Fruit fly (Drosophila melanogaster): ENCODE results near the gene Jig.

Gene Jig

DNA sequence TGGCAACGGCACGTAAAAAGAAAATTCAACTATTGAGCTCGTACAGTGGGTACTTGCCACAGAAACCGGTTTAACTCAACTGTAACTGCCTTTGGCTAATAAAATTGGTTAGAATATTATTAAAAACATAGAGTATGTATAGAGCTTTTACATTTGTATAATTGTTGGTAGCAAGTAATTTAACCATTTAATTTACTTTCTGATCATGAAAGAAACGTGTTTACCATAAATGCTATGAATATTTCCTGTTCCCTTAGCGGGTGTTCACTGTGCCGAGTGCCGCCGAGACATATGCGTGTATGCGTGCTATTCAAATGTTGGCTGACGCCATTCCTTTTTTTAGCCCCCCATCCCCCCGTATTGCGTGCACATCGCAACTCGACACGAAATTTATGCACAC is 12.0 kb upstream of the Jig start (continued):
- TF ChIP-seq dpn (GFP tag; optimal IDR thresholded peaks at IDR 0.05) (no peak), usp (GFP tag; optimal IDR thresholded peaks at IDR 0.05) (no peak), CG14710 (tag; optimal IDR thresholded peaks at IDR 0.05) (no peak), CG2199 (GFP tag; IDR thresholded peaks at IDR 0.05) (no peak), Abd-B (GFP tag; optimal IDR thresholded peaks at IDR 0.05) (no peak), HmgZ (tag; optimal IDR thresholded peaks at IDR 0.05) (no peak), CG10274 (GFP tag; optimal IDR thresholded peaks at IDR 0.05) (no peak), CG4424 (GFP tag; optimal IDR thresholded peaks at IDR 0.05) (no peak), jumu (GFP tag; optimal IDR thresholded peaks at IDR 0.05) (no peak), NK7.1 (GFP tag; optimal IDR thresholded peaks at IDR 0.05) (no peak), chn (GFP tag; optimal IDR thresholded peaks at IDR 0.05) (no peak), Nf-YB (GFP tag; optimal IDR thresholded peaks at IDR 0.05) (no peak), CG9932 (GFP tag; IDR thresholded peaks at IDR 0.05) (peak; percentile 32; the same call in 1 of the 2 replicates), CG17829 (tag; optimal IDR thresholded peaks at IDR 0.05) (no peak), grau (tag; optimal IDR thresholded peaks at IDR 0.05) (peak; percentile 66), ttk (GFP tag; IDR thresholded peaks at IDR 0.05) (no peak), Lim3 (GFP tag; IDR thresholded peaks at IDR 0.05) (no peak), Jarid2 (GFP tag; optimal IDR thresholded peaks at IDR 0.05) (no peak), prd (optimal IDR thresholded peaks at IDR 0.05) (no peak), prd (GFP tag; IDR thresholded peaks at IDR 0.05) (no peak), jigr1 (GFP tag; IDR thresholded peaks at IDR 0.05) (no peak), Rx (GFP tag; IDR thresholded peaks at IDR 0.05) (no peak), Hsf (GFP tag; optimal IDR thresholded peaks at IDR 0.05) (no peak), Ada2b (GFP tag; IDR thresholded peaks at IDR 0.05) (peak; percentile 27; the same call in 1 of the 2 replicates), CG2120 (GFP tag; optimal IDR thresholded peaks at IDR 0.05) (peak; percentile 28), grn (GFP tag; optimal IDR thresholded peaks at IDR 0.05) (no peak), ham (GFP tag; IDR thresholded peaks at IDR 0.05) (no peak), CG11504 (tag; optimal IDR thresholded peaks at IDR 0.05) (peak; percentile 28), CG2678 (tag; optimal IDR thresholded peaks at IDR 0.05) (peak; percentile 22), Ptx1 (GFP tag; IDR thresholded peaks at IDR 0.05) (no peak), stwl (tag; optimal IDR thresholded peaks at IDR 0.05) (no peak), CG8478 (optimal IDR thresholded peaks at IDR 0.05) (no peak), CG2116 (GFP tag; optimal IDR thresholded peaks at IDR 0.05) (no peak), Ets65A (GFP tag) (no peak), abd-A (tag; optimal IDR thresholded peaks at IDR 0.05) (no peak), CG15269 (tag; optimal IDR thresholded peaks at IDR 0.05) (peak; percentile 22), CG3281 (GFP tag; optimal IDR thresholded peaks at IDR 0.05) (no peak), CG7786 (GFP tag; optimal IDR thresholded peaks at IDR 0.05) (no peak), CTCF (GFP tag; optimal IDR thresholded peaks at IDR 0.05) (no peak), CG18764 (GFP tag; optimal IDR thresholded peaks at IDR 0.05) (no peak), CG11696 (GFP tag; IDR thresholded peaks at IDR 0.05) (no peak), Dfd (GFP tag; optimal IDR thresholded peaks at IDR 0.05) (no peak), lilli (GFP tag; optimal IDR thresholded peaks at IDR 0.05) (peak; percentile 16), CG15696 (tag; optimal IDR thresholded peaks at IDR 0.05) (no peak), CG9876 (GFP tag; optimal IDR thresholded peaks at IDR 0.05) (no peak), CG17328 (GFP tag; IDR thresholded peaks at IDR 0.05) (no peak), seq (GFP tag; IDR thresholded peaks at IDR 0.05) (no peak), cad (GFP tag; optimal IDR thresholded peaks at IDR 0.05) (no peak), gfzf (GFP tag; optimal IDR thresholded peaks at IDR 0.05) (no peak), pho (GFP tag; optimal IDR thresholded peaks at IDR 0.05) (no peak), Gsc (GFP tag; IDR thresholded peaks at IDR 0.05) (no peak), YL-1 (GFP tag; optimal IDR thresholded peaks at IDR 0.05) (no peak), CG7839 (tag; optimal IDR thresholded peaks at IDR 0.05) (peak; percentile 16), lab (GFP tag; optimal IDR thresholded peaks at IDR 0.05) (peak; percentile 32)
